Fruit fly (Drosophila melanogaster) whole organism, embryonic: Measurements from ENCODE around the gene ato.

Source experiments
- Bdp1 ChIP-seq: fragments of 200-800 bp; sonication (Bioruptor generic); optimal IDR thresholded peaks from 3 replicates; lab custom pipeline; 2016; ENCODE audit warnings: missing biosample characterization, missing genetic modification characterization
- Bgb ChIP-seq: fragments of 200-800 bp; sonication (Bioruptor generic); IDR thresholded peaks from 2 replicates; pipeline ENCODE4 v1.3.6; 2022; ENCODE audit warnings: missing biosample characterization, missing genetic modification characterization; ENCODE audit not compliant: partially characterized antibody
- CG10979 ChIP-seq: fragments of 200-800 bp; sonication (Bioruptor generic); optimal IDR thresholded peaks from 2 replicates; lab custom pipeline; 2018; ENCODE audit warnings: missing biosample characterization, mild to moderate bottlenecking, missing genetic modification characterization, moderate library complexity
- CG12769 ChIP-seq: fragments of 200-800 bp; sonication (Bioruptor generic); optimal IDR thresholded peaks from 2 replicates; lab custom pipeline; 2019; ENCODE audit warnings: missing biosample characterization, mild to moderate bottlenecking, missing genetic modification characterization, moderate library complexity
- CG13624 ChIP-seq: fragments of 200-800 bp; sonication (Bioruptor generic); optimal IDR thresholded peaks from 2 replicates; lab custom pipeline; 2016; ENCODE audit warnings: missing biosample characterization, missing genetic modification characterization
- CG15514 ChIP-seq: fragments of 200-800 bp; sonication (Bioruptor generic); optimal IDR thresholded peaks from 3 replicates; lab custom pipeline; 2017; ENCODE audit warnings: missing biosample characterization, missing genetic modification characterization, mild to moderate bottlenecking, moderate library complexity, missing genetic modification reagents
- CG18599 ChIP-seq: fragments of 200-800 bp; sonication (Bioruptor generic); optimal IDR thresholded peaks from 3 replicates; lab custom pipeline; 2017; ENCODE audit warnings: missing biosample characterization, missing genetic modification characterization, mild to moderate bottlenecking, moderate library complexity, missing genetic modification reagents
- CG2120 ChIP-seq: fragments of 200-800 bp; sonication (Bioruptor generic); optimal IDR thresholded peaks from 3 replicates; lab custom pipeline; 2016; ENCODE audit warnings: missing biosample characterization, missing genetic modification characterization
- CG30403 ChIP-seq: fragments of 200-800 bp; sonication (Bioruptor generic); optimal IDR thresholded peaks from 3 replicates; lab custom pipeline; 2016; ENCODE audit warnings: missing biosample characterization, missing genetic modification characterization
- CG33213 ChIP-seq: fragments of 200-800 bp; sonication (Bioruptor generic); optimal IDR thresholded peaks from 3 replicates; lab custom pipeline; 2016; ENCODE audit warnings: missing biosample characterization, missing genetic modification characterization
- CG7745 ChIP-seq: fragments of 200-800 bp; sonication (Bioruptor generic); optimal IDR thresholded peaks from 2 replicates; lab custom pipeline; 2018; ENCODE audit warnings: missing biosample characterization, mild to moderate bottlenecking, missing genetic modification characterization, moderate library complexity
- CG7786 ChIP-seq: fragments of 200-800 bp; sonication (Bioruptor generic); optimal IDR thresholded peaks from 2 replicates; lab custom pipeline; 2016; ENCODE audit warnings: missing biosample characterization, missing genetic modification characterization
- CG8290 ChIP-seq, 3 experiments: fragments of 200-800 bp; sonication (Bioruptor generic); optimal IDR thresholded peaks; 2 replicates each; lab custom pipeline; 2016 to 2019; ENCODE audit warnings: missing biosample characterization in 3 of 3, missing genetic modification characterization in 3 of 3, mild to moderate bottlenecking in 2 of 3, moderate library complexity in 1 of 3
- Dek ChIP-seq: fragments of 200-800 bp; sonication (Bioruptor generic); optimal IDR thresholded peaks from 3 replicates; lab custom pipeline; 2019; ENCODE audit warnings: missing biosample characterization, mild to moderate bottlenecking, missing genetic modification characterization, moderate library complexity
- E2f2 ChIP-seq: fragments of 200-800 bp; sonication (Bioruptor generic); IDR thresholded peaks from 2 replicates; pipeline ENCODE4 v1.3.6; 2022; ENCODE audit warnings: missing biosample characterization, missing genetic modification characterization
- ERR ChIP-seq: fragments of 200-800 bp; sonication (Bioruptor generic); optimal IDR thresholded peaks from 2 replicates; lab custom pipeline; 2016; ENCODE audit warnings: missing biosample characterization, missing genetic modification characterization
- HLH4C ChIP-seq: fragments of 200-800 bp; sonication (Bioruptor generic); IDR thresholded peaks from 3 replicates; pipeline ENCODE4 v1.3.6; 2022; ENCODE audit warnings: missing biosample characterization, missing genetic modification characterization; ENCODE audit not compliant: partially characterized antibody
- Hand ChIP-seq: fragments of 200-800 bp; sonication (Bioruptor generic); optimal IDR thresholded peaks from 2 replicates; lab custom pipeline; 2017; ENCODE audit warnings: mild to moderate bottlenecking, missing biosample characterization, missing genetic modification reagents, missing genetic modification characterization
- Hmr ChIP-seq: fragments of 200-800 bp; sonication (Bioruptor generic); optimal IDR thresholded peaks from 3 replicates; lab custom pipeline; 2017; ENCODE audit warnings: mild to moderate bottlenecking, missing biosample characterization, missing genetic modification reagents, missing genetic modification characterization
- MBD-R2 ChIP-seq: fragments of 200-800 bp; sonication (Bioruptor generic); IDR thresholded peaks from 2 replicates; pipeline ENCODE4 v1.3.6; 2022; ENCODE audit warnings: missing biosample characterization, missing genetic modification characterization
- Med ChIP-seq: fragments of 200-800 bp; sonication (Bioruptor generic); peaks from one replicate; lab custom pipeline; 2016; ENCODE audit warnings: missing biosample characterization, missing genetic modification characterization, mild to moderate bottlenecking, inconsistent platforms, moderate library complexity
- Meics ChIP-seq: fragments of 200-800 bp; sonication (Bioruptor generic); optimal IDR thresholded peaks from 2 replicates; lab custom pipeline; 2017; ENCODE audit warnings: missing biosample characterization, mild to moderate bottlenecking, missing genetic modification characterization
- Rfx ChIP-seq: fragments of 200-800 bp; sonication (Bioruptor generic); IDR thresholded peaks from 2 replicates; pipeline ENCODE4 v1.3.6; 2022; ENCODE audit warnings: missing biosample characterization, missing genetic modification characterization
- Scr ChIP-seq: fragments of 200-800 bp; sonication (Bioruptor generic); IDR thresholded peaks from 2 replicates; pipeline ENCODE4 v1.3.6; 2022; ENCODE audit warnings: missing biosample characterization, missing genetic modification characterization; ENCODE audit not compliant: partially characterized antibody
- Sry-δ ChIP-seq: fragments of 200-800 bp; sonication (Bioruptor generic); optimal IDR thresholded peaks from 2 replicates; lab custom pipeline; 2016; ENCODE audit warnings: missing biosample characterization, missing genetic modification characterization
- Xbp1 ChIP-seq: fragments of 200-800 bp; sonication (Bioruptor generic); optimal IDR thresholded peaks from 3 replicates; lab custom pipeline; 2016; ENCODE audit warnings: missing biosample characterization, mild to moderate bottlenecking, missing genetic modification characterization
- YL-1 ChIP-seq: fragments of 200-800 bp; sonication (Bioruptor generic); optimal IDR thresholded peaks from 3 replicates; lab custom pipeline; 2017; ENCODE audit warnings: missing biosample characterization, mild to moderate bottlenecking, missing genetic modification characterization
- ato ChIP-seq: fragments of 200-800 bp; sonication (Bioruptor generic); IDR thresholded peaks from 2 replicates; pipeline ENCODE4 v1.3.6; 2022; ENCODE audit warnings: missing biosample characterization, missing genetic modification characterization; ENCODE audit not compliant: partially characterized antibody
- chinmo ChIP-seq: fragments of 200-800 bp; sonication (Bioruptor generic); IDR thresholded peaks from 4 replicates; pipeline ENCODE4 v1.3.6; 2022; ENCODE audit warnings: missing biosample characterization, missing genetic modification characterization; ENCODE audit not compliant: partially characterized antibody
- chm ChIP-seq: fragments of 200-800 bp; sonication (Bioruptor generic); IDR thresholded peaks from 2 replicates; pipeline ENCODE4 v1.3.6; 2022; ENCODE audit warnings: missing biosample characterization, missing genetic modification characterization
- dm ChIP-seq: fragments of 200-800 bp; sonication (Bioruptor generic); optimal IDR thresholded peaks from 3 replicates; lab custom pipeline; 2016; ENCODE audit warnings: missing biosample characterization, missing genetic modification characterization
- dysf ChIP-seq: fragments of 200-800 bp; sonication (Bioruptor generic); IDR thresholded peaks from 3 replicates; pipeline ENCODE4 v1.3.6; 2022; ENCODE audit warnings: missing biosample characterization, missing genetic modification characterization
- en ChIP-seq: fragments of 200-800 bp; sonication (Bioruptor generic); optimal IDR thresholded peaks from 2 replicates; lab custom pipeline; 2016; ENCODE audit warnings: missing biosample characterization, missing genetic modification characterization
- gcm ChIP-seq: fragments of 200-800 bp; sonication (Bioruptor generic); optimal IDR thresholded peaks from 2 replicates; lab custom pipeline; 2019; ENCODE audit warnings: missing biosample characterization, mild to moderate bottlenecking, missing genetic modification characterization, moderate library complexity
- grau ChIP-seq: fragments of 200-800 bp; optimal IDR thresholded peaks from 3 replicates; lab custom pipeline; 2019; ENCODE audit warnings: missing biosample characterization, mild to moderate bottlenecking, missing genetic modification characterization, moderate library complexity
- jigr1 ChIP-seq: fragments of 200-800 bp; sonication (Bioruptor generic); IDR thresholded peaks from 3 replicates; pipeline ENCODE4 v1.3.6; 2022; ENCODE audit warnings: missing biosample characterization, missing genetic modification characterization
- ken ChIP-seq: fragments of 200-800 bp; sonication (Bioruptor generic); IDR thresholded peaks from 3 replicates; pipeline ENCODE4 v1.3.6; 2022; ENCODE audit warnings: missing biosample characterization, missing genetic modification characterization
- nerfin-2 ChIP-seq: fragments of 200-800 bp; sonication (Bioruptor generic); IDR thresholded peaks from 2 replicates; pipeline ENCODE4 v1.3.6; 2022; ENCODE audit warnings: missing biosample characterization, missing genetic modification characterization; ENCODE audit not compliant: partially characterized antibody
- phol ChIP-seq: fragments of 200-800 bp; sonication (Bioruptor generic); optimal IDR thresholded peaks from 3 replicates; lab custom pipeline; 2018; ENCODE audit warnings: missing biosample characterization, mild to moderate bottlenecking, missing genetic modification characterization, moderate library complexity
- ranshi ChIP-seq: fragments of 200-800 bp; sonication (Bioruptor generic); IDR thresholded peaks from 2 replicates; pipeline ENCODE4 v1.3.6; 2022; ENCODE audit warnings: missing biosample characterization, missing genetic modification characterization
- sc ChIP-seq, 3 experiments: fragments of >200 bp in 2 of 3; fragments of 200-800 bp in 1 of 3; sonication (Bioruptor generic) in 1 of 3; optimal IDR thresholded peaks; 2 replicates in 2 of 3; 3 replicates in 1 of 3; lab custom pipeline; 2017; ENCODE audit warnings: mild to moderate bottlenecking in 1 of 3, missing biosample characterization in 1 of 3, missing genetic modification characterization in 1 of 3, missing genetic modification reagents in 1 of 3
- sens ChIP-seq: fragments of 200-800 bp; sonication (Bioruptor generic); peaks from one replicate; lab custom pipeline; 2016; ENCODE audit warnings: missing biosample characterization, missing genetic modification characterization
- slbo ChIP-seq: fragments of 200-800 bp; sonication (Bioruptor generic); IDR thresholded peaks from 2 replicates; pipeline ENCODE4 v1.3.6; 2022; ENCODE audit warnings: missing biosample characterization, missing genetic modification characterization
- slp2 ChIP-seq: fragments of 200-800 bp; sonication (Bioruptor generic); optimal IDR thresholded peaks from 2 replicates; lab custom pipeline; 2016; ENCODE audit warnings: missing biosample characterization, missing genetic modification characterization
- zen ChIP-seq: fragments of 200-800 bp; sonication (Bioruptor generic); optimal IDR thresholded peaks from 3 replicates; lab custom pipeline; 2018; ENCODE audit warnings: missing biosample characterization, mild to moderate bottlenecking, missing genetic modification characterization, moderate library complexity

ato gene

DNA sequence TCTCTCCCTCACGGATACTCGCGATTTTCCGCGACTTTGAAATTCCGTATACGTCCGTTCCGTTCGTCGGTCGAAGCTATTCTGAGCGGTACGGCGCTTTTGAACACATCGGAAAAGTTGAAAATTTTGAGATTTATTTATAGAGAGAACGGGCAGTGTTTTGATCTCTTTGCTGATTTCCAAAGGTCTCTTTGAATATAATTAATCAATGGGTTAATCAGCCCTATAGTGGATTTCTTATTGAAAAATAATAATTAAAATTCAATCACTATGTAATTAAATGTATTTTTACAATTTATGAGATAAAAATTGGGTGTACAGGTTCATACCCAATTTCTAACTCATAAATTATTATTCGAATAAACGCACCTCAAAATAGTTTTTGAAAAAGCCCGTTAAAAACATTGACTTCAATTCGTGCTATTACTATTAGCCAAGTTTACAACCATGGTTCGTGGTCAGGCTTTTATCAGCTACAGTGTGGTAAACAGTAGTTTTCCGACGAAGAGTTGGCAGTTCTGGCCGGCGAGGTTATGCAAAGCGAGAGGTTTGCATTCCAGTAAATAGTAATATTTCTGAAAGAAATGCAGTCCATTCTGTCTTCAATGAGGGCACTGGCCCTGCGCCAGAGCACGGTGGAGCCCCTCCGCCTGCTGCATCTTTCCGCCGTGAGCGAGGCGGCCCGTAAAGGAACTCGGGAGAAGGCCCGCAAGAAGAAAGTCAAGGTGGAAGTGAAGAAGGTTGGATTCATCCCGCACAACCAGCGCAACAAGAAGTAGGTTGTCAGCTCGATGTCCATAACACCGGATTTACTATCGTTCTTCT lies 23.3 kb downstream of the ato start, which contains the start of the genes CG9626 and mRpL1 (continued):
- TF ChIP-seq MBD-R2 (GFP tag; lab: Robert Waterston, UW) (peak; percentile 91), phol (tag; lab: Kevin White, UChicago) (peak; percentile 47), CG7745 (tag; lab: Kevin White, UChicago) (no peak), CG12769 (tag; lab: Kevin White, UChicago) (peak; percentile 41), en (GFP tag; lab: Kevin White, UChicago) (no peak), ranshi (GFP tag; lab: Robert Waterston, UW) (0 out of 2 replicates have a peak, but pooled peaks have one; percentile 35), dm (peak; percentile 69), Hand (GFP tag; lab: Kevin White, UChicago) (no peak), CG33213 (GFP tag; lab: Kevin White, UChicago) (peak; percentile 58), Hmr (GFP tag; lab: Kevin White, UChicago) (peak; percentile 71), Rfx (GFP tag; lab: Robert Waterston, UW) (peak; percentile 32; the same call in 1 of the 2 replicates), chinmo (GFP tag; lab: Robert Waterston, UW) (0 out of 4 replicates have a peak, but pooled peaks have one; percentile 23), Xbp1 (GFP tag; lab: Kevin White, UChicago) (peak; percentile 20), ato (GFP tag; lab: Robert Waterston, UW) (peak; percentile 70), Bdp1 (GFP tag; lab: Kevin White, UChicago) (no peak), Scr (GFP tag; lab: Robert Waterston, UW) (peak; percentile 23; the same call in 1 of the 2 replicates), slp2 (GFP tag; lab: Kevin White, UChicago) (no peak), nerfin-2 (GFP tag; lab: Robert Waterston, UW) (0 out of 2 replicates have a peak, but pooled peaks have one; percentile 12), E2f2 (GFP tag; lab: Robert Waterston, UW) (peak; percentile 53), ERR (GFP tag; lab: Kevin White, UChicago) (peak; percentile 16), grau (peak; percentile 30), Med (peak; percentile 86), CG15514 (peak; percentile 87), sc (optimal IDR thresholded peaks at IDR 0.05; lab: Kevin White, UChicago) (no peak), sc (GFP tag; optimal IDR thresholded peaks at IDR 0.05; lab: Kevin White, UChicago) (no peak), CG13624 (peak; percentile 42), slbo (GFP tag; lab: Robert Waterston, UW) (peak; percentile 49; the same call in 1 of the 2 replicates), zen (tag; lab: Kevin White, UChicago) (peak; percentile 63), HLH4C (GFP tag; lab: Robert Waterston, UW) (peak; percentile 15; the same call in 1 of the 3 replicates), sens (GFP tag; lab: Kevin White, UChicago) (peak; percentile 68), CG30403 (peak; percentile 12), CG8290 (GFP tag; optimal IDR thresholded peaks at IDR 0.05; lab: Kevin White, UChicago) (peak; percentile 2), CG8290 (tag; optimal IDR thresholded peaks at IDR 0.05; lab: Kevin White, UChicago) (peak in 1 of 2 experiments; percentile 79), Meics (peak; percentile 9), jigr1 (GFP tag; lab: Robert Waterston, UW) (no peak), CG18599 (GFP tag; lab: Kevin White, UChicago) (no peak), CG10979 (tag; lab: Kevin White, UChicago) (peak; percentile 3), Dek (tag; lab: Kevin White, UChicago) (peak; percentile 24), Sry-δ (peak; percentile 69), CG7786 (GFP tag; lab: Kevin White, UChicago) (peak; percentile 9), Bgb (0 out of 2 replicates have a peak, but pooled peaks have one; percentile 23), ken (GFP tag; lab: Robert Waterston, UW) (peak; percentile 41; the same call in 1 of the 3 replicates), dysf (GFP tag; lab: Robert Waterston, UW) (no peak), YL-1 (GFP tag; lab: Kevin White, UChicago) (peak; percentile 79), chm (GFP tag; lab: Robert Waterston, UW) (no peak), gcm (GFP tag; lab: Kevin White, UChicago) (no peak), CG2120 (GFP tag; lab: Kevin White, UChicago) (peak; percentile 49)
